Fruit fly (Drosophila melanogaster) whole organism, embryonic: Measurements from ENCODE around the gene CG33514.

Experiments used
- B-H1 ChIP-seq: fragments of 200-800 bp; sonication (Bioruptor generic); IDR thresholded peaks from 3 replicates; pipeline ENCODE4 v1.3.6; 2022; ENCODE audit warnings: missing biosample characterization, missing genetic modification characterization
- BtbVII ChIP-seq: fragments of 200-800 bp; sonication (Bioruptor generic); optimal IDR thresholded peaks from 3 replicates; lab custom pipeline; 2017; ENCODE audit warnings: missing biosample characterization, mild to moderate bottlenecking, missing genetic modification characterization
- CG10366 ChIP-seq: fragments of 200-800 bp; sonication (Bioruptor generic); IDR thresholded peaks from 2 replicates; pipeline ENCODE4 v1.3.6; 2022; ENCODE audit warnings: missing biosample characterization, missing genetic modification characterization
- CG11504 ChIP-seq: fragments of 200-800 bp; sonication (Bioruptor generic); optimal IDR thresholded peaks from 3 replicates; lab custom pipeline; 2019; ENCODE audit warnings: missing biosample characterization, mild to moderate bottlenecking, missing genetic modification characterization, moderate library complexity
- CG12391 ChIP-seq: fragments of 200-800 bp; sonication (Bioruptor generic); optimal IDR thresholded peaks from 3 replicates; lab custom pipeline; 2018; ENCODE audit warnings: missing biosample characterization, mild to moderate bottlenecking, missing genetic modification characterization, moderate library complexity
- CG12942 ChIP-seq: fragments of 200-800 bp; sonication (Bioruptor generic); optimal IDR thresholded peaks from 3 replicates; lab custom pipeline; 2016; ENCODE audit warnings: missing biosample characterization, missing genetic modification characterization
- CG13296 ChIP-seq: fragments of 200-800 bp; sonication (Bioruptor generic); optimal IDR thresholded peaks from 3 replicates; lab custom pipeline; 2018; ENCODE audit warnings: missing biosample characterization, mild to moderate bottlenecking, missing genetic modification characterization
- CG14667 ChIP-seq: fragments of 200-800 bp; sonication (Bioruptor generic); IDR thresholded peaks from 2 replicates; pipeline ENCODE4 v1.3.6; 2022; ENCODE audit warnings: missing biosample characterization, missing genetic modification characterization
- CG15073 ChIP-seq: fragments of 200-800 bp; sonication (Bioruptor generic); optimal IDR thresholded peaks from 2 replicates; lab custom pipeline; 2016; ENCODE audit warnings: missing biosample characterization, missing genetic modification characterization
- CG17359 ChIP-seq: fragments of 200-800 bp; sonication (Bioruptor generic); optimal IDR thresholded peaks from 3 replicates; lab custom pipeline; 2018; ENCODE audit warnings: missing biosample characterization, mild to moderate bottlenecking, missing genetic modification characterization, moderate library complexity
- CG17612 ChIP-seq: fragments of 200-800 bp; sonication (Bioruptor generic); IDR thresholded peaks from 2 replicates; pipeline ENCODE4 v1.3.6; 2022; ENCODE audit warnings: missing biosample characterization, missing genetic modification characterization
- CG1832 ChIP-seq: fragments of 200-800 bp; sonication (Bioruptor generic); optimal IDR thresholded peaks from 2 replicates; lab custom pipeline; 2017; ENCODE audit warnings: missing biosample characterization, mild to moderate bottlenecking, missing genetic modification characterization, inconsistent platforms
- CG2120 ChIP-seq: fragments of 200-800 bp; sonication (Bioruptor generic); optimal IDR thresholded peaks from 3 replicates; lab custom pipeline; 2016; ENCODE audit warnings: missing biosample characterization, missing genetic modification characterization
- CG2129 ChIP-seq: fragments of 200-800 bp; sonication (Bioruptor generic); IDR thresholded peaks from 2 replicates; pipeline ENCODE4 v1.3.6; 2022; ENCODE audit warnings: missing biosample characterization, missing genetic modification characterization; ENCODE audit not compliant: partially characterized antibody
- CG2678 ChIP-seq: fragments of 200-800 bp; sonication (Bioruptor generic); optimal IDR thresholded peaks from 3 replicates; lab custom pipeline; 2019; ENCODE audit warnings: missing biosample characterization, mild to moderate bottlenecking, missing genetic modification characterization, moderate library complexity
- CG2712 ChIP-seq: fragments of 200-800 bp; optimal IDR thresholded peaks from 3 replicates; lab custom pipeline; 2019; ENCODE audit warnings: missing biosample characterization, mild to moderate bottlenecking, missing genetic modification characterization, moderate library complexity
- CG4820 ChIP-seq: fragments of 200-800 bp; sonication (Bioruptor generic); optimal IDR thresholded peaks from 3 replicates; lab custom pipeline; 2016; ENCODE audit warnings: missing biosample characterization, missing genetic modification characterization
- CG5245 ChIP-seq: fragments of 200-800 bp; sonication (Bioruptor generic); optimal IDR thresholded peaks from 3 replicates; lab custom pipeline; 2016; ENCODE audit warnings: missing biosample characterization, missing genetic modification characterization
- CG6654 ChIP-seq: fragments of 200-800 bp; sonication (Bioruptor generic); optimal IDR thresholded peaks from 2 replicates; lab custom pipeline; 2017; ENCODE audit warnings: missing biosample characterization, mild to moderate bottlenecking, missing genetic modification characterization
- CG7271 ChIP-seq: fragments of 200-800 bp; sonication (Bioruptor generic); optimal IDR thresholded peaks from 2 replicates; lab custom pipeline; 2018; ENCODE audit warnings: missing biosample characterization, mild to moderate bottlenecking, missing genetic modification characterization, moderate library complexity
- CG9876 ChIP-seq: fragments of 200-800 bp; sonication (Bioruptor generic); optimal IDR thresholded peaks from 2 replicates; lab custom pipeline; 2016; ENCODE audit warnings: missing biosample characterization, missing genetic modification characterization
- CG9932 ChIP-seq: fragments of 200-800 bp; sonication (Bioruptor generic); IDR thresholded peaks from 2 replicates; pipeline ENCODE4 v1.3.6; 2022; ENCODE audit warnings: missing biosample characterization, missing genetic modification characterization
- CoRest ChIP-seq: fragments of 200-800 bp; sonication (Bioruptor generic); optimal IDR thresholded peaks from 3 replicates; lab custom pipeline; 2018; ENCODE audit warnings: missing biosample characterization, mild to moderate bottlenecking, missing genetic modification characterization, moderate library complexity
- Dll ChIP-seq: fragments of 200-800 bp; sonication (Bioruptor generic); IDR thresholded peaks from 4 replicates; pipeline ENCODE4 v1.3.6; 2022; ENCODE audit warnings: missing biosample characterization, missing genetic modification characterization; ENCODE audit not compliant: partially characterized antibody
- Dp ChIP-seq: fragments of 200-800 bp; sonication (Bioruptor generic); optimal IDR thresholded peaks from 2 replicates; lab custom pipeline; 2018; ENCODE audit warnings: missing biosample characterization, mild to moderate bottlenecking, missing genetic modification characterization, moderate library complexity
- Elba2 ChIP-seq: fragments of 200-800 bp; sonication (Bioruptor generic); optimal IDR thresholded peaks from 3 replicates; lab custom pipeline; 2016; ENCODE audit warnings: missing biosample characterization, missing genetic modification characterization
- H15 ChIP-seq: fragments of 200-800 bp; sonication (Bioruptor generic); IDR thresholded peaks from 3 replicates; pipeline ENCODE4 v1.3.6; 2022; ENCODE audit warnings: missing biosample characterization, missing genetic modification characterization
- Hr78 ChIP-seq, 2 experiments: fragments of 200-800 bp in 1 of 2; fragments of >200 bp in 1 of 2; sonication (Bioruptor generic) in 1 of 2; optimal IDR thresholded peaks; 2 replicates each; lab custom pipeline; 2017 to 2019; ENCODE audit warnings: missing biosample characterization in 2 of 2, missing genetic modification characterization in 2 of 2, mild to moderate bottlenecking in 1 of 2, moderate library complexity in 1 of 2
- Kr ChIP-seq: fragments of 200-800 bp; sonication (Bioruptor generic); optimal IDR thresholded peaks from 2 replicates; lab custom pipeline; 2017; ENCODE audit warnings: missing biosample characterization, mild to moderate bottlenecking, missing genetic modification characterization
- Max ChIP-seq: fragments of 200-800 bp; sonication (Bioruptor generic); optimal IDR thresholded peaks from 2 replicates; lab custom pipeline; 2016; ENCODE audit warnings: missing biosample characterization, mild to moderate bottlenecking, missing genetic modification characterization
- Mes4 ChIP-seq: fragments of 200-800 bp; sonication (Bioruptor generic); optimal IDR thresholded peaks from 2 replicates; lab custom pipeline; 2016; ENCODE audit warnings: missing biosample characterization, missing genetic modification characterization
- PHDP ChIP-seq: fragments of 200-800 bp; sonication (Bioruptor generic); optimal IDR thresholded peaks from 3 replicates; lab custom pipeline; 2018; ENCODE audit warnings: missing biosample characterization, mild to moderate bottlenecking, missing genetic modification characterization, moderate library complexity
- Sox102F ChIP-seq: fragments of 200-800 bp; sonication (Bioruptor generic); optimal IDR thresholded peaks from 2 replicates; lab custom pipeline; 2018; ENCODE audit warnings: missing biosample characterization, mild to moderate bottlenecking, missing genetic modification characterization, moderate library complexity
- Sry-δ ChIP-seq: fragments of 200-800 bp; sonication (Bioruptor generic); optimal IDR thresholded peaks from 2 replicates; lab custom pipeline; 2016; ENCODE audit warnings: missing biosample characterization, missing genetic modification characterization
- Ssrp ChIP-seq: fragments of 200-800 bp; sonication (Bioruptor generic); optimal IDR thresholded peaks from 2 replicates; lab custom pipeline; 2018; ENCODE audit warnings: missing biosample characterization, mild to moderate bottlenecking, missing genetic modification characterization, moderate library complexity
- Tbp ChIP-seq: fragments of >200 bp; optimal IDR thresholded peaks from 2 replicates; lab custom pipeline; 2018; ENCODE audit warnings: missing biosample characterization, missing genetic modification characterization
- cato ChIP-seq: fragments of 200-800 bp; sonication (Bioruptor generic); optimal IDR thresholded peaks from 2 replicates; lab custom pipeline; 2016; ENCODE audit warnings: missing biosample characterization, missing genetic modification characterization, borderline replicate concordance
- caup ChIP-seq: fragments of 200-800 bp; sonication (Bioruptor generic); optimal IDR thresholded peaks from 3 replicates; lab custom pipeline; 2017; ENCODE audit warnings: missing biosample characterization, mild to moderate bottlenecking, missing genetic modification characterization, moderate library complexity; ENCODE audit not compliant: severe bottlenecking
- grn ChIP-seq: fragments of 200-800 bp; sonication (Bioruptor generic); optimal IDR thresholded peaks from 3 replicates; lab custom pipeline; 2017; ENCODE audit warnings: missing biosample characterization, missing genetic modification characterization
- h ChIP-seq: fragments of >200 bp; optimal IDR thresholded peaks from 2 replicates; lab custom pipeline; 2017
- ham ChIP-seq: fragments of 200-800 bp; sonication (Bioruptor generic); IDR thresholded peaks from 2 replicates; pipeline ENCODE4 v1.3.6; 2022; ENCODE audit warnings: missing biosample characterization, missing genetic modification characterization
- jing ChIP-seq: fragments of 200-800 bp; sonication (Bioruptor generic); optimal IDR thresholded peaks from 2 replicates; lab custom pipeline; 2018; ENCODE audit warnings: missing biosample characterization, mild to moderate bottlenecking, missing genetic modification characterization
- kay ChIP-seq: fragments of 200-800 bp; sonication (Bioruptor generic); optimal IDR thresholded peaks from 2 replicates; lab custom pipeline; 2016; ENCODE audit warnings: missing biosample characterization, missing genetic modification characterization
- lmd ChIP-seq: fragments of 200-800 bp; sonication (Bioruptor generic); IDR thresholded peaks from 2 replicates; pipeline ENCODE4 v1.3.6; 2022; ENCODE audit warnings: missing biosample characterization, missing genetic modification characterization
- odd ChIP-seq: fragments of 200-800 bp; sonication (Bioruptor generic); optimal IDR thresholded peaks from 2 replicates; lab custom pipeline; 2017; ENCODE audit warnings: missing biosample characterization, mild to moderate bottlenecking, missing genetic modification characterization
- pnt ChIP-seq: fragments of 200-800 bp; sonication (Bioruptor generic); optimal IDR thresholded peaks from 3 replicates; lab custom pipeline; 2016; ENCODE audit warnings: missing biosample characterization, missing genetic modification characterization
- prd ChIP-seq, 3 experiments: fragments of >200 bp in 2 of 3; fragments of 200-800 bp in 1 of 3; sonication (Bioruptor generic) in 1 of 3; optimal IDR thresholded peaks in 2 of 3; IDR thresholded peaks in 1 of 3; 2 replicates in 2 of 3; 3 replicates in 1 of 3; pipeline versions ENCODE4 v1.3.6 to Lab custom; 2017 to 2022; ENCODE audit warnings: missing biosample characterization in 1 of 3, missing genetic modification characterization in 1 of 3
- sd ChIP-seq: fragments of 200-800 bp; sonication (Bioruptor generic); optimal IDR thresholded peaks from 3 replicates; lab custom pipeline; 2018; ENCODE audit warnings: missing biosample characterization, mild to moderate bottlenecking, missing genetic modification characterization, moderate library complexity
- sim ChIP-seq: fragments of 200-800 bp; sonication (Bioruptor generic); IDR thresholded peaks from 2 replicates; pipeline ENCODE4 v1.3.6; 2022; ENCODE audit warnings: missing biosample characterization, missing genetic modification characterization
- sob ChIP-seq: fragments of 200-800 bp; sonication (Bioruptor generic); IDR thresholded peaks from 2 replicates; pipeline ENCODE4 v1.3.6; 2022; ENCODE audit warnings: missing biosample characterization, missing genetic modification characterization
- zen2 ChIP-seq: fragments of 200-800 bp; sonication (Bioruptor generic); IDR thresholded peaks from 3 replicates; pipeline ENCODE4 v1.3.6; 2022; ENCODE audit warnings: missing biosample characterization, missing genetic modification characterization; ENCODE audit not compliant: partially characterized antibody

CG33514 gene

DNA sequence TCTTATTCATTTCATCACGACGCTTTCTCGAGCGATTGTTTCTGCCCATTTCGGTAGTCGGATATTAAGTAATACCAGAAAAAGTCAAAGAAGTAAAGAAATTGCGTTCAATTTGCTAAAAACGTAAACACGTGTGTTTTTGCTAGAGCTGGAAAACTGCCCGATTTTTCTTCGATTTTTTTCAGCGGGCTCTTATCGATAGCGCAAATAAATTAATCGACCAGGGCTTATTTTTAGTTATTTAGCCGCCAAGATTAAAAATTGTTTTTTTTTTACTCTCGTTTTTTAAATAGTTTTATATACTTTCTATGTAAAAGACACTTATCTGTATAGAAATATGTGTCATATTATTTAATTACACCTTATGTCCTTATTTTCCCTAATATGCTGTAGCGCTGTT lies 40.7 kb downstream of the CG33514 start, which contains the start of gene CG15019 (continued):
- TF ChIP-seq B-H1 (GFP tag; lab: Robert Waterston, UW) = no peak
- TF ChIP-seq pnt = no peak
- TF ChIP-seq jing (GFP tag; lab: Kevin White, UChicago) = no peak
- TF ChIP-seq kay (GFP tag; lab: Kevin White, UChicago) = no peak
- TF ChIP-seq CG4820 (GFP tag; lab: Kevin White, UChicago) = no peak
- TF ChIP-seq sob (GFP tag; lab: Robert Waterston, UW) = no peak
- no peak for TF ChIP-seq sim (GFP tag; lab: Robert Waterston, UW)
- TF ChIP-seq Sox102F (GFP tag; lab: Kevin White, UChicago) = no peak
- peak in 1 of 2 experiments; percentile 60 for TF ChIP-seq Hr78 (GFP tag; optimal IDR thresholded peaks at IDR 0.05; lab: Kevin White, UChicago)
- TF ChIP-seq h (lab: Kevin White, UChicago) = no peak
- TF ChIP-seq zen2 = no peak; the same call in 2 of the 3 replicates
- TF ChIP-seq sd (tag; lab: Kevin White, UChicago) = no peak
- TF ChIP-seq odd (GFP tag; lab: Kevin White, UChicago) = no peak
- peak; percentile 55; the same call in 1 of the 2 replicates for TF ChIP-seq CG2129 (GFP tag; lab: Robert Waterston, UW)
- no peak for TF ChIP-seq CG11504 (tag; lab: Kevin White, UChicago)
- TF ChIP-seq CG2120 = no peak
- no peak for TF ChIP-seq H15 (GFP tag; lab: Robert Waterston, UW)
- no peak for TF ChIP-seq CG17359
- peak; percentile 78 for TF ChIP-seq Sry-δ (GFP tag; lab: Kevin White, UChicago)
- TF ChIP-seq Kr (GFP tag; lab: Kevin White, UChicago) = no peak
- no peak for TF ChIP-seq cato (GFP tag; lab: Kevin White, UChicago)
- no peak for TF ChIP-seq CG2678 (tag; lab: Kevin White, UChicago)
- no peak for TF ChIP-seq Tbp
- TF ChIP-seq CG15073 (GFP tag; lab: Kevin White, UChicago) = no peak
- TF ChIP-seq ham = no peak
- TF ChIP-seq CG13296 (GFP tag; lab: Kevin White, UChicago) = no peak
- TF ChIP-seq CoRest (tag; lab: Kevin White, UChicago) = no peak
- no peak for TF ChIP-seq prd (optimal IDR thresholded peaks at IDR 0.05; lab: Kevin White, UChicago)
- no peak for TF ChIP-seq prd (GFP tag; IDR thresholded peaks at IDR 0.05; lab: Robert Waterston, UW)
- TF ChIP-seq Elba2 (GFP tag; lab: Kevin White, UChicago) = no peak
- TF ChIP-seq Max (GFP tag; lab: Kevin White, UChicago) = peak; percentile 30
- TF ChIP-seq CG1832 (GFP tag; lab: Kevin White, UChicago) = no peak
- TF ChIP-seq PHDP = no peak
- no peak for TF ChIP-seq CG17612 (GFP tag; lab: Robert Waterston, UW)
- no peak for TF ChIP-seq CG12942 (GFP tag; lab: Kevin White, UChicago)
- TF ChIP-seq grn (GFP tag; lab: Kevin White, UChicago) = no peak
- TF ChIP-seq CG5245 = no peak
- TF ChIP-seq CG9932 (GFP tag; lab: Robert Waterston, UW) = no peak
- no peak for TF ChIP-seq CG7271 (tag; lab: Kevin White, UChicago)
- no peak for TF ChIP-seq caup (GFP tag; lab: Kevin White, UChicago)
- no peak for TF ChIP-seq CG2712 (tag; lab: Kevin White, UChicago)
- peak; percentile 2 for TF ChIP-seq CG12391 (tag; lab: Kevin White, UChicago)
- no peak for TF ChIP-seq Ssrp (tag; lab: Kevin White, UChicago)
- TF ChIP-seq CG14667 (GFP tag; lab: Robert Waterston, UW) = no peak
- TF ChIP-seq lmd = no peak
- no peak for TF ChIP-seq CG10366 (GFP tag; lab: Robert Waterston, UW)
- peak; percentile 74 for TF ChIP-seq Dll (GFP tag; lab: Robert Waterston, UW)
- TF ChIP-seq BtbVII = no peak
- no peak for TF ChIP-seq CG6654
- no peak for TF ChIP-seq Mes4
- peak; percentile 90 for TF ChIP-seq Dp
- TF ChIP-seq CG9876 = no peak
